Worm (Caenorhabditis elegans): ENCODE results near the gene C30F2.5.

DNA sequence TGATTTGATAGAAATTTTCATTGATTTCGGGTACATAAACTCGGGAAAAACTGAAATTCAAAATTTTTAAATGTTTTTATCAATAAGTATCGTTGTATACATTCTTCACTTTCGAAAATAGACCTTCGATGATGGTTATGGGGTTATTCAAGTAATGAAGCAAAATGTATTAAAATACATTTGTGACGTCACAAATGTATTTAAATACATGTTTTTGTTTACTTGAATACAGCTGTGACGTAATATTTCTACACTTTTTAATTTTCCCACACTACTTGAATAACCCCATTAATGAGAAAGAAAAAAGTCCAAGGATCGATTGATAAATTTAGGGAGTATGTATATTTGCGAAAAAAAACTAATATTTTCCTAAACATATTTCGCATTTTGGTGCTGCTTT lies 26.5 kb upstream of the C30F2.5 start:
- TF ChIP-seq lin-39 (tag; optimal IDR thresholded peaks at IDR 0.05) (no peak), elt-2 (tag; optimal IDR thresholded peaks at IDR 0.05) (no peak), fkh-4 (tag; optimal IDR thresholded peaks at IDR 0.05; ENCODE audit: borderline replicate concordance) (no peak), lin-15B (tag; optimal IDR thresholded peaks at IDR 0.05) (no peak), nhr-12 (tag; optimal IDR thresholded peaks at IDR 0.05) (no peak), ama-1 (optimal IDR thresholded peaks at IDR 0.05) (no peak), lin-13 (GFP tag; optimal IDR thresholded peaks at IDR 0.05) (no peak)

Measured in whole organism, L1 larva.